Fruit fly (Drosophila melanogaster) whole organism, embryonic: ENCODE measurements around the gene Syx5.

Source experiments
- C15 ChIP-seq: fragments of 200-800 bp; sonication (Bioruptor generic); IDR thresholded peaks from 3 replicates; pipeline ENCODE4 v1.3.6; 2022; ENCODE audit warnings: missing biosample characterization, missing genetic modification characterization
- CG10267 ChIP-seq: fragments of 200-800 bp; sonication (Bioruptor generic); optimal IDR thresholded peaks from 2 replicates; lab custom pipeline; 2018; ENCODE audit warnings: missing biosample characterization, mild to moderate bottlenecking, missing genetic modification characterization, moderate library complexity
- CG10654 ChIP-seq: fragments of 200-800 bp; sonication (Bioruptor generic); optimal IDR thresholded peaks from 2 replicates; lab custom pipeline; 2016; ENCODE audit warnings: missing biosample characterization, missing genetic modification characterization
- CG11398 ChIP-seq: fragments of 200-800 bp; sonication (Bioruptor generic); optimal IDR thresholded peaks from 2 replicates; lab custom pipeline; 2016; ENCODE audit warnings: missing biosample characterization, missing genetic modification characterization
- CG12219 ChIP-seq: fragments of 200-800 bp; sonication (Bioruptor generic); optimal IDR thresholded peaks from 3 replicates; lab custom pipeline; 2018; ENCODE audit warnings: missing biosample characterization, mild to moderate bottlenecking, missing genetic modification characterization
- CG12659 ChIP-seq: fragments of 200-800 bp; sonication (Bioruptor generic); optimal IDR thresholded peaks from 3 replicates; lab custom pipeline; 2017; ENCODE audit warnings: mild to moderate bottlenecking, missing biosample characterization, missing genetic modification reagents, missing genetic modification characterization
- CG12744 ChIP-seq: fragments of 200-800 bp; sonication (Bioruptor generic); optimal IDR thresholded peaks from 2 replicates; lab custom pipeline; 2016; ENCODE audit warnings: missing biosample characterization, missing genetic modification characterization
- CG14050 ChIP-seq: fragments of 200-800 bp; sonication (Bioruptor generic); IDR thresholded peaks from 3 replicates; pipeline ENCODE4 v1.3.6; 2022; ENCODE audit warnings: missing biosample characterization, missing genetic modification characterization
- CG14710 ChIP-seq: fragments of 200-800 bp; sonication (Bioruptor generic); optimal IDR thresholded peaks from 3 replicates; lab custom pipeline; 2019; ENCODE audit warnings: missing biosample characterization, mild to moderate bottlenecking, missing genetic modification characterization, moderate library complexity
- CG14860 ChIP-seq: fragments of 200-800 bp; sonication (Bioruptor generic); IDR thresholded peaks from 3 replicates; pipeline ENCODE4 v1.3.6; 2022; ENCODE audit warnings: missing biosample characterization, missing genetic modification characterization; ENCODE audit not compliant: partially characterized antibody
- CG16813 ChIP-seq: fragments of 200-800 bp; sonication (Bioruptor generic); IDR thresholded peaks from 3 replicates; pipeline ENCODE4 v1.3.6; 2022; ENCODE audit warnings: missing biosample characterization, missing genetic modification characterization; ENCODE audit not compliant: partially characterized antibody
- CG17186 ChIP-seq: fragments of 200-800 bp; sonication (Bioruptor generic); optimal IDR thresholded peaks from 3 replicates; lab custom pipeline; 2017; ENCODE audit warnings: missing biosample characterization, missing genetic modification reagents, missing genetic modification characterization
- CG17328 ChIP-seq: fragments of 200-800 bp; sonication (Bioruptor generic); IDR thresholded peaks from 2 replicates; pipeline ENCODE4 v1.3.6; 2022; ENCODE audit warnings: missing biosample characterization, missing genetic modification characterization
- CG17359 ChIP-seq: fragments of 200-800 bp; sonication (Bioruptor generic); optimal IDR thresholded peaks from 3 replicates; lab custom pipeline; 2018; ENCODE audit warnings: missing biosample characterization, mild to moderate bottlenecking, missing genetic modification characterization, moderate library complexity
- CG18476 ChIP-seq: fragments of 200-800 bp; sonication (Bioruptor generic); optimal IDR thresholded peaks from 2 replicates; lab custom pipeline; 2016; ENCODE audit warnings: missing biosample characterization, mild to moderate bottlenecking, missing genetic modification characterization
- CG18619 ChIP-seq: fragments of 200-800 bp; sonication (Bioruptor generic); optimal IDR thresholded peaks from 3 replicates; lab custom pipeline; 2017; ENCODE audit warnings: missing biosample characterization, mild to moderate bottlenecking, missing genetic modification characterization
- CG2120 ChIP-seq: fragments of 200-800 bp; sonication (Bioruptor generic); optimal IDR thresholded peaks from 3 replicates; lab custom pipeline; 2016; ENCODE audit warnings: missing biosample characterization, missing genetic modification characterization
- CG32767 ChIP-seq: fragments of 200-800 bp; sonication (Bioruptor generic); IDR thresholded peaks from 2 replicates; pipeline ENCODE4 v1.3.6; 2022; ENCODE audit warnings: missing biosample characterization, missing genetic modification characterization
- CG3838 ChIP-seq: fragments of 200-800 bp; sonication (Bioruptor generic); optimal IDR thresholded peaks from 3 replicates; lab custom pipeline; 2016; ENCODE audit warnings: missing biosample characterization, missing genetic modification characterization
- CG4328 ChIP-seq: fragments of 200-800 bp; sonication (Bioruptor generic); optimal IDR thresholded peaks from 3 replicates; lab custom pipeline; 2017; ENCODE audit warnings: missing biosample characterization, missing genetic modification reagents, missing genetic modification characterization
- CG4360 ChIP-seq: fragments of 200-800 bp; sonication (Bioruptor generic); IDR thresholded peaks from 2 replicates; pipeline ENCODE4 v1.3.6; 2022; ENCODE audit warnings: missing biosample characterization, missing genetic modification characterization
- CG5245 ChIP-seq: fragments of 200-800 bp; sonication (Bioruptor generic); optimal IDR thresholded peaks from 3 replicates; lab custom pipeline; 2016; ENCODE audit warnings: missing biosample characterization, missing genetic modification characterization
- CG6791 ChIP-seq: fragments of 200-800 bp; sonication (Bioruptor generic); IDR thresholded peaks from 3 replicates; pipeline ENCODE4 v1.3.6; 2022; ENCODE audit warnings: missing biosample characterization, missing genetic modification characterization; ENCODE audit not compliant: partially characterized antibody
- CG8281 ChIP-seq: fragments of 200-800 bp; sonication (Bioruptor generic); optimal IDR thresholded peaks from 2 replicates; lab custom pipeline; 2018; ENCODE audit warnings: missing biosample characterization, mild to moderate bottlenecking, missing genetic modification characterization, moderate library complexity
- CG9437 ChIP-seq: fragments of 200-800 bp; sonication (Bioruptor generic); optimal IDR thresholded peaks from 2 replicates; lab custom pipeline; 2018; ENCODE audit warnings: missing biosample characterization, mild to moderate bottlenecking, missing genetic modification characterization
- Chrac-16 ChIP-seq: fragments of 200-800 bp; sonication (Bioruptor generic); optimal IDR thresholded peaks from 3 replicates; lab custom pipeline; 2016; ENCODE audit warnings: missing biosample characterization, missing genetic modification characterization
- CkIIα-i1 ChIP-seq: fragments of 200-800 bp; sonication (Bioruptor generic); IDR thresholded peaks from 2 replicates; pipeline ENCODE4 v1.3.6; 2022; ENCODE audit warnings: missing biosample characterization, missing genetic modification characterization
- Dip3 ChIP-seq: fragments of 200-800 bp; sonication (Bioruptor generic); optimal IDR thresholded peaks from 3 replicates; lab custom pipeline; 2016; ENCODE audit warnings: missing biosample characterization, missing genetic modification characterization
- Ets65A ChIP-seq: fragments of 200-800 bp; sonication (Bioruptor generic); peaks from one replicate; lab custom pipeline; 2016; ENCODE audit warnings: missing biosample characterization, missing genetic modification characterization
- H2.0 ChIP-seq: fragments of 200-800 bp; sonication (Bioruptor generic); IDR thresholded peaks from 2 replicates; pipeline ENCODE4 v1.3.6; 2022; ENCODE audit warnings: missing biosample characterization, missing genetic modification characterization
- Hand ChIP-seq: fragments of 200-800 bp; sonication (Bioruptor generic); optimal IDR thresholded peaks from 2 replicates; lab custom pipeline; 2017; ENCODE audit warnings: mild to moderate bottlenecking, missing biosample characterization, missing genetic modification reagents, missing genetic modification characterization
- HmgD ChIP-seq: fragments of 200-800 bp; sonication (Bioruptor generic); optimal IDR thresholded peaks from 3 replicates; lab custom pipeline; 2016; ENCODE audit warnings: missing biosample characterization, missing genetic modification characterization
- Lpt ChIP-seq: fragments of >200 bp; optimal IDR thresholded peaks from 2 replicates; lab custom pipeline; 2018; ENCODE audit warnings: missing biosample characterization, missing genetic modification characterization
- NC2α ChIP-seq: fragments of 200-800 bp; sonication (Bioruptor generic); optimal IDR thresholded peaks from 2 replicates; lab custom pipeline; 2016; ENCODE audit warnings: missing biosample characterization, missing genetic modification characterization
- NK7.1 ChIP-seq: fragments of 200-800 bp; sonication (Bioruptor generic); optimal IDR thresholded peaks from 3 replicates; lab custom pipeline; 2016; ENCODE audit warnings: missing biosample characterization, missing genetic modification characterization
- Sin3A ChIP-seq: fragments of >200 bp; optimal IDR thresholded peaks from 2 replicates; lab custom pipeline; 2018
- Sox102F ChIP-seq: fragments of 200-800 bp; sonication (Bioruptor generic); optimal IDR thresholded peaks from 2 replicates; lab custom pipeline; 2018; ENCODE audit warnings: missing biosample characterization, mild to moderate bottlenecking, missing genetic modification characterization, moderate library complexity
- bigmax ChIP-seq: fragments of 200-800 bp; sonication (Bioruptor generic); optimal IDR thresholded peaks from 2 replicates; lab custom pipeline; 2018; ENCODE audit warnings: missing biosample characterization, mild to moderate bottlenecking, missing genetic modification characterization
- cg ChIP-seq: fragments of 200-800 bp; sonication (Bioruptor generic); optimal IDR thresholded peaks from 3 replicates; lab custom pipeline; 2019; ENCODE audit warnings: missing biosample characterization, mild to moderate bottlenecking, missing genetic modification characterization, moderate library complexity
- crol ChIP-seq: fragments of 200-800 bp; sonication (Bioruptor generic); IDR thresholded peaks from 2 replicates; pipeline ENCODE4 v1.3.6; 2022; ENCODE audit warnings: missing biosample characterization, missing genetic modification characterization
- dm ChIP-seq: fragments of 200-800 bp; sonication (Bioruptor generic); optimal IDR thresholded peaks from 3 replicates; lab custom pipeline; 2016; ENCODE audit warnings: missing biosample characterization, missing genetic modification characterization
- emc ChIP-seq: fragments of 200-800 bp; sonication (Bioruptor generic); optimal IDR thresholded peaks from 2 replicates; lab custom pipeline; 2016; ENCODE audit warnings: missing biosample characterization, missing genetic modification characterization
- hkb ChIP-seq, 2 experiments: fragments of 200-800 bp in 1 of 2; fragments of >200 bp in 1 of 2; sonication (Bioruptor generic) in 1 of 2; IDR thresholded peaks in 1 of 2; optimal IDR thresholded peaks in 1 of 2; 2 replicates each; pipeline versions ENCODE4 v1.3.6 to Lab custom; 2017 to 2022; ENCODE audit warnings: missing biosample characterization in 1 of 2, missing genetic modification characterization in 1 of 2
- kay ChIP-seq: fragments of 200-800 bp; sonication (Bioruptor generic); optimal IDR thresholded peaks from 2 replicates; lab custom pipeline; 2016; ENCODE audit warnings: missing biosample characterization, missing genetic modification characterization
- nom ChIP-seq: fragments of 200-800 bp; sonication (Bioruptor generic); optimal IDR thresholded peaks from 2 replicates; lab custom pipeline; 2017; ENCODE audit warnings: missing biosample characterization, missing genetic modification characterization, mild to moderate bottlenecking, moderate library complexity, missing genetic modification reagents
- odd ChIP-seq: fragments of 200-800 bp; sonication (Bioruptor generic); optimal IDR thresholded peaks from 2 replicates; lab custom pipeline; 2017; ENCODE audit warnings: missing biosample characterization, mild to moderate bottlenecking, missing genetic modification characterization
- pnt ChIP-seq: fragments of 200-800 bp; sonication (Bioruptor generic); optimal IDR thresholded peaks from 3 replicates; lab custom pipeline; 2016; ENCODE audit warnings: missing biosample characterization, missing genetic modification characterization
- sd ChIP-seq: fragments of 200-800 bp; sonication (Bioruptor generic); optimal IDR thresholded peaks from 3 replicates; lab custom pipeline; 2018; ENCODE audit warnings: missing biosample characterization, mild to moderate bottlenecking, missing genetic modification characterization, moderate library complexity
- slp2 ChIP-seq: fragments of 200-800 bp; sonication (Bioruptor generic); optimal IDR thresholded peaks from 2 replicates; lab custom pipeline; 2016; ENCODE audit warnings: missing biosample characterization, missing genetic modification characterization
- wdn ChIP-seq: fragments of 200-800 bp; sonication (Bioruptor generic); IDR thresholded peaks from 2 replicates; pipeline ENCODE4 v1.3.6; 2022; ENCODE audit warnings: missing biosample characterization, missing genetic modification characterization

Syx5 gene

dm6 chr2L:16287602-16288392, 19.3 kb upstream of the Syx5 start, which contains the start of the genes crp and pkaap (continued):
- TF ChIP-seq CG6791 (GFP tag; lab: Robert Waterston, UW) (no peak), CG4328 (peak; percentile 68), cg (no peak), wdn (GFP tag; lab: Robert Waterston, UW) (no peak), Ets65A (GFP tag; lab: Kevin White, UChicago) (peak; percentile 99), CG3838 (GFP tag; lab: Kevin White, UChicago) (no peak), CG17328 (GFP tag; lab: Robert Waterston, UW) (no peak), H2.0 (GFP tag; lab: Robert Waterston, UW) (no peak), sd (tag; lab: Kevin White, UChicago) (peak; percentile 39), CG10654 (GFP tag; lab: Kevin White, UChicago) (peak; percentile 82), CG9437 (GFP tag; lab: Kevin White, UChicago) (no peak), CG14710 (tag; lab: Kevin White, UChicago) (peak; percentile 67), crol (GFP tag; lab: Robert Waterston, UW) (no peak), CG17186 (GFP tag; lab: Kevin White, UChicago) (peak; percentile 71), Chrac-16 (GFP tag; lab: Kevin White, UChicago) (peak; percentile 88), CG10267 (tag; lab: Kevin White, UChicago) (peak; percentile 100), CG8281 (peak; percentile 22), CG4360 (GFP tag; lab: Robert Waterston, UW) (no peak), CG11398 (GFP tag; lab: Kevin White, UChicago) (peak; percentile 85), emc (GFP tag; lab: Kevin White, UChicago) (peak; percentile 82), CG12219 (GFP tag; lab: Kevin White, UChicago) (peak; percentile 15), kay (GFP tag; lab: Kevin White, UChicago) (peak; percentile 33), dm (GFP tag; lab: Kevin White, UChicago) (peak; percentile 89), bigmax (GFP tag; lab: Kevin White, UChicago) (peak; percentile 7), CG5245 (GFP tag; lab: Kevin White, UChicago) (peak; percentile 90), slp2 (GFP tag; lab: Kevin White, UChicago) (peak; percentile 86), pnt (GFP tag; lab: Kevin White, UChicago) (peak; percentile 88), CG32767 (GFP tag; lab: Robert Waterston, UW) (no peak), NC2α (GFP tag; lab: Kevin White, UChicago) (peak; percentile 75), CkIIα-i1 (GFP tag; lab: Robert Waterston, UW) (no peak), hkb (optimal IDR thresholded peaks at IDR 0.05; lab: Kevin White, UChicago) (peak; percentile 60), hkb (GFP tag; IDR thresholded peaks at IDR 0.05; lab: Robert Waterston, UW) (no peak), CG12659 (GFP tag; lab: Kevin White, UChicago) (peak; percentile 83), C15 (GFP tag; lab: Robert Waterston, UW) (no peak), odd (GFP tag; lab: Kevin White, UChicago) (peak; percentile 19), HmgD (GFP tag; lab: Kevin White, UChicago) (peak; percentile 85), CG16813 (GFP tag; lab: Robert Waterston, UW) (no peak), Sin3A (lab: Kevin White, UChicago) (peak; percentile 72), CG14050 (GFP tag; lab: Robert Waterston, UW) (no peak), Dip3 (peak; percentile 77), Lpt (GFP tag; lab: Kevin White, UChicago) (no peak), CG14860 (GFP tag; lab: Robert Waterston, UW) (no peak), Hand (GFP tag; lab: Kevin White, UChicago) (peak; percentile 64), CG2120 (GFP tag; lab: Kevin White, UChicago) (peak; percentile 92), CG18476 (GFP tag; lab: Kevin White, UChicago) (peak; percentile 27), NK7.1 (peak; percentile 65), CG17359 (tag; lab: Kevin White, UChicago) (peak; percentile 73), CG12744 (peak; percentile 77), CG18619 (peak; percentile 52), Sox102F (GFP tag; lab: Kevin White, UChicago) (no peak), nom (GFP tag; lab: Kevin White, UChicago) (peak; percentile 65)
